Worm (Caenorhabditis elegans) whole organism, L2 larva: ENCODE results near the gene bgnt-1.1.

ENCODE experiments used
- C34F6.9 ChIP-seq: fragments of 150-350 bp; optimal IDR thresholded peaks from 2 replicates; lab custom pipeline; 2014; ENCODE audit warnings: missing biosample characterization, missing genetic modification characterization
- F13H6.1 ChIP-seq: sonication (generic microtip); optimal IDR thresholded peaks from 2 replicates; lab custom pipeline; 2016; ENCODE audit warnings: missing genetic modification characterization, missing compliant biosample characterization
- R02D3.7 ChIP-seq: fragments of 150-350 bp; optimal IDR thresholded peaks from 2 replicates; lab custom pipeline; 2014; ENCODE audit warnings: missing biosample characterization, missing genetic modification characterization
- Y55F3AM.14 ChIP-seq: fragments of 200-800 bp; sonication (Bioruptor generic); optimal IDR thresholded peaks from 2 replicates; lab custom pipeline; 2018; ENCODE audit warnings: mild to moderate bottlenecking, missing genetic modification characterization, missing compliant biosample characterization
- ZK546.5 ChIP-seq: sonication (generic microtip); optimal IDR thresholded peaks from 2 replicates; lab custom pipeline; 2017; ENCODE audit warnings: missing biosample characterization, missing genetic modification characterization
- aly-2 ChIP-seq: fragments of 150-350 bp; optimal IDR thresholded peaks from 2 replicates; lab custom pipeline; 2014; ENCODE audit warnings: missing biosample characterization, missing genetic modification characterization
- ama-1 ChIP-seq: fragments of 150-350 bp; optimal IDR thresholded peaks from 2 replicates; lab custom pipeline; 2018; ENCODE audit warnings: inconsistent platforms
- blmp-1 ChIP-seq: sonication (generic microtip); optimal IDR thresholded peaks from 2 replicates; lab custom pipeline; 2017; ENCODE audit warnings: missing genetic modification characterization, mild to moderate bottlenecking, missing compliant biosample characterization, antibody characterized with exemption, moderate library complexity; ENCODE audit not compliant: insufficient read depth
- ceh-16 ChIP-seq: fragments of 150-350 bp; optimal IDR thresholded peaks from 2 replicates; lab custom pipeline; 2014; ENCODE audit warnings: missing biosample characterization, missing genetic modification characterization
- ceh-82 ChIP-seq: fragments of 150-350 bp; optimal IDR thresholded peaks from 2 replicates; lab custom pipeline; 2014; ENCODE audit warnings: missing biosample characterization, missing genetic modification characterization
- crh-2 ChIP-seq: sonication (generic microtip); optimal IDR thresholded peaks from 2 replicates; lab custom pipeline; 2017; ENCODE audit warnings: missing biosample characterization, missing genetic modification characterization
- dmd-4 ChIP-seq: sonication (generic microtip); optimal IDR thresholded peaks from 2 replicates; lab custom pipeline; 2017; ENCODE audit warnings: missing biosample characterization, missing genetic modification characterization
- egl-27 ChIP-seq: sonication (generic microtip); optimal IDR thresholded peaks from 3 replicates; lab custom pipeline; 2017; ENCODE audit warnings: missing biosample characterization, missing genetic modification reagents, missing genetic modification characterization
- elt-3 ChIP-seq: sonication (generic microtip); optimal IDR thresholded peaks from 2 replicates; lab custom pipeline; 2017; ENCODE audit warnings: missing biosample characterization, missing genetic modification characterization
- fos-1 ChIP-seq: fragments of 150-350 bp; optimal IDR thresholded peaks from 2 replicates; lab custom pipeline; 2014; ENCODE audit warnings: missing biosample characterization, missing genetic modification characterization
- gmeb-1 ChIP-seq: fragments of 150-350 bp; optimal IDR thresholded peaks from 2 replicates; lab custom pipeline; 2014; ENCODE audit warnings: missing biosample characterization, missing genetic modification characterization
- lin-11 ChIP-seq: fragments of 150-350 bp; sonication (generic microtip); optimal IDR thresholded peaks from 2 replicates; lab custom pipeline; 2014; ENCODE audit warnings: missing biosample characterization, missing genetic modification characterization, inconsistent platforms, mixed read lengths
- lin-13 ChIP-seq: fragments of 150-350 bp; optimal IDR thresholded peaks from 2 replicates; lab custom pipeline; 2014; ENCODE audit warnings: missing biosample characterization, missing genetic modification reagents, missing genetic modification characterization
- lsy-2 ChIP-seq, 2 experiments: fragments of 150-350 bp in 1 of 2; sonication (generic microtip) in 1 of 2; optimal IDR thresholded peaks; 2 replicates each; lab custom pipeline; 2014 to 2017; ENCODE audit warnings: missing biosample characterization in 2 of 2, missing genetic modification characterization in 2 of 2
- mab-5 ChIP-seq: fragments of 150-350 bp; optimal IDR thresholded peaks from 2 replicates; lab custom pipeline; 2014; ENCODE audit warnings: missing biosample characterization, missing genetic modification characterization
- mdl-1 ChIP-seq, 2 experiments: fragments of 150-350 bp in 1 of 2; sonication (generic microtip) in 1 of 2; optimal IDR thresholded peaks; 2 replicates each; lab custom pipeline; 2017; ENCODE audit warnings: missing biosample characterization in 2 of 2, missing genetic modification characterization in 2 of 2
- nhr-10 ChIP-seq: sonication (generic microtip); optimal IDR thresholded peaks from 2 replicates; lab custom pipeline; 2017; ENCODE audit warnings: missing biosample characterization, missing genetic modification characterization
- nhr-12 ChIP-seq: fragments of 150-350 bp; optimal IDR thresholded peaks from 2 replicates; lab custom pipeline; 2014; ENCODE audit warnings: missing biosample characterization, missing genetic modification characterization
- nhr-129 ChIP-seq: fragments of 150-350 bp; optimal IDR thresholded peaks from 2 replicates; lab custom pipeline; 2014; ENCODE audit warnings: missing biosample characterization, missing genetic modification characterization
- nhr-21 ChIP-seq: fragments of 150-350 bp; optimal IDR thresholded peaks from 2 replicates; lab custom pipeline; 2014; ENCODE audit warnings: missing biosample characterization, missing genetic modification characterization
- nhr-23 ChIP-seq: fragments of 150-350 bp; optimal IDR thresholded peaks from 2 replicates; lab custom pipeline; 2014; ENCODE audit warnings: missing biosample characterization, missing genetic modification reagents, missing genetic modification characterization
- nhr-25 ChIP-seq: fragments of 150-350 bp; sonication (generic microtip); optimal IDR thresholded peaks from 3 replicates; lab custom pipeline; 2014; ENCODE audit warnings: missing biosample characterization, missing genetic modification characterization
- nhr-77 ChIP-seq: fragments of 150-350 bp; optimal IDR thresholded peaks from 2 replicates; lab custom pipeline; 2014; ENCODE audit warnings: missing biosample characterization, missing genetic modification characterization
- peb-1 ChIP-seq: fragments of 150-350 bp; optimal IDR thresholded peaks from 2 replicates; lab custom pipeline; 2014; ENCODE audit warnings: missing biosample characterization, missing genetic modification characterization
- sem-4 ChIP-seq: fragments of 150-350 bp; optimal IDR thresholded peaks from 2 replicates; lab custom pipeline; 2014; ENCODE audit warnings: missing biosample characterization, missing genetic modification reagents, missing genetic modification characterization
- skn-1 ChIP-seq: sonication (generic microtip); optimal IDR thresholded peaks from 2 replicates; lab custom pipeline; 2017; ENCODE audit warnings: missing biosample characterization, missing genetic modification characterization
- sma-3 ChIP-seq: sonication (generic microtip); optimal IDR thresholded peaks from 2 replicates; lab custom pipeline; 2016; ENCODE audit warnings: missing genetic modification reagents, missing genetic modification characterization, missing compliant biosample characterization
- sma-9 ChIP-seq, 2 experiments: fragments of 150-350 bp in 1 of 2; sonication (generic microtip) in 1 of 2; optimal IDR thresholded peaks; 2 replicates each; lab custom pipeline; 2014 to 2016; ENCODE audit warnings: missing genetic modification characterization in 2 of 2, mild to moderate bottlenecking in 1 of 2, missing biosample characterization in 1 of 2, missing compliant biosample characterization in 1 of 2, missing genetic modification reagents in 1 of 2, moderate library complexity in 1 of 2
- snpc-4 ChIP-seq: fragments of 150-350 bp; optimal IDR thresholded peaks from 2 replicates; lab custom pipeline; 2014; ENCODE audit warnings: missing biosample characterization, missing genetic modification characterization
- unc-55 ChIP-seq: fragments of 150-350 bp; sonication (generic microtip); optimal IDR thresholded peaks from 3 replicates; lab custom pipeline; 2014; ENCODE audit warnings: missing biosample characterization, missing genetic modification reagents, missing genetic modification characterization
- unc-62 ChIP-seq: fragments of 150-350 bp; optimal IDR thresholded peaks from 2 replicates; lab custom pipeline; 2014; ENCODE audit warnings: missing biosample characterization, missing genetic modification reagents, missing genetic modification characterization
- ztf-1 ChIP-seq: fragments of 200-800 bp; sonication (Bioruptor generic); conservative IDR thresholded peaks from 2 replicates; pipeline ENCODE4 v1.3.6; 2022; ENCODE audit warnings: missing genetic modification characterization, missing compliant biosample characterization
- ztf-11 ChIP-seq: sonication (generic microtip); optimal IDR thresholded peaks from 2 replicates; lab custom pipeline; 2017; ENCODE audit warnings: missing biosample characterization, missing genetic modification characterization

The bgnt-1.1 gene

ce11 chrIV:10436401-10436800, 36.2 kb upstream of the bgnt-1.1 start, which contains the start of gene ins-1:
ins-1 (plus strand) TSS chrIV:10436701.
- TF ChIP-seq ama-1 (lab: Kevin White, UChicago) (no peak), ceh-82 (tag; lab: Kevin White, UChicago) (no peak), nhr-23 (tag; lab: Kevin White, UChicago) (no peak), unc-55 (GFP tag; lab: Kevin White, UChicago) (no peak), ztf-11 (tag; lab: Kevin White, UChicago) (no peak), ZK546.5 (no peak), egl-27 (tag; lab: Kevin White, UChicago) (no peak), blmp-1 (tag; lab: Kevin White, UChicago) (no peak), nhr-25 (no peak), sem-4 (no peak), mdl-1 (tag; optimal IDR thresholded peaks at IDR 0.05; lab: Kevin White, UChicago) (no peak), nhr-10 (tag; lab: Kevin White, UChicago) (no peak), peb-1 (no peak), elt-3 (tag; lab: Kevin White, UChicago) (no peak)

- TF ChIP-seq lin-13 (GFP tag; lab: Kevin White, UChicago) = no peak
- no peak for TF ChIP-seq ztf-11 (tag; lab: Kevin White, UChicago)
- no peak for TF ChIP-seq blmp-1 (tag; lab: Kevin White, UChicago)
- TF ChIP-seq ztf-1 = no peak
- TF ChIP-seq lin-11 (tag; lab: Kevin White, UChicago) = no peak
- no peak for TF ChIP-seq skn-1 (tag; lab: Kevin White, UChicago)
- no peak for TF ChIP-seq nhr-129
- no peak for TF ChIP-seq ceh-82 (tag; lab: Kevin White, UChicago)
- TF ChIP-seq mab-5 (tag; lab: Kevin White, UChicago) = no peak
- no peak for TF ChIP-seq egl-27 (tag; lab: Kevin White, UChicago)
- TF ChIP-seq unc-55 (GFP tag; lab: Kevin White, UChicago) = no peak
- no peak for TF ChIP-seq sem-4
- TF ChIP-seq sma-3 = no peak
- TF ChIP-seq aly-2 (tag; lab: Kevin White, UChicago) = no peak
- no peak for TF ChIP-seq nhr-25
- no peak for TF ChIP-seq nhr-21 (tag; lab: Kevin White, UChicago)
- no peak for TF ChIP-seq lsy-2 (tag; optimal IDR thresholded peaks at IDR 0.05; lab: Kevin White, UChicago)
- TF ChIP-seq snpc-4 (tag; lab: Kevin White, UChicago) = no peak
- TF ChIP-seq, all 48 proteins: peak for 0
Observed at ce11 chrIV:10437114-10437513, 35.5 kb upstream of the bgnt-1.1 start.

ce11 chrIV:10438901-10439300, 33.7 kb upstream of the bgnt-1.1 start, which contains the start of gene F13B12.3:
F13B12.3 (plus strand) TSS chrIV:10439123.
- TF ChIP-seq lsy-2 (tag; optimal IDR thresholded peaks at IDR 0.05; lab: Kevin White, UChicago) (no peak), crh-2 (peak; percentile 25), mab-5 (tag; lab: Kevin White, UChicago) (no peak), nhr-21 (tag; lab: Kevin White, UChicago) (no peak), sma-9 (GFP tag; optimal IDR thresholded peaks at IDR 0.05; lab: Kevin White, UChicago) (peak; percentile 40), sma-9 (tag; optimal IDR thresholded peaks at IDR 0.05; lab: Kevin White, UChicago) (no peak), fos-1 (tag; lab: Kevin White, UChicago) (peak; percentile 73), F13H6.1 (tag; lab: Kevin White, UChicago) (no peak), gmeb-1 (peak; percentile 11)

ce11 chrIV:10442904-10443303, 29.7 kb upstream of the bgnt-1.1 start:
- TF ChIP-seq peb-1 = no peak
- no peak for TF ChIP-seq nhr-129
- TF ChIP-seq blmp-1 (tag; lab: Kevin White, UChicago) = no peak
- no peak for TF ChIP-seq ama-1 (lab: Kevin White, UChicago)
- no peak for TF ChIP-seq fos-1 (tag; lab: Kevin White, UChicago)
- TF ChIP-seq C34F6.9 (tag; lab: Kevin White, UChicago) = no peak

ce11 chrIV:10443510-10443909, 29.1 kb upstream of the bgnt-1.1 start, which contains the start of gene F13B12.7:
F13B12.7 (plus strand) TSS chrIV:10443810.
- TF ChIP-seq sma-3 = no peak
- no peak for TF ChIP-seq sma-9 (GFP tag; optimal IDR thresholded peaks at IDR 0.05; lab: Kevin White, UChicago)
- TF ChIP-seq sma-9 (tag; optimal IDR thresholded peaks at IDR 0.05; lab: Kevin White, UChicago) = no peak

- no peak for TF ChIP-seq ztf-1
- TF ChIP-seq nhr-77 (tag; lab: Kevin White, UChicago) = no peak
- no peak for TF ChIP-seq unc-62 (GFP tag; lab: Kevin White, UChicago)
- TF ChIP-seq ZK546.5 = no peak
- TF ChIP-seq Y55F3AM.14 = no peak
- TF ChIP-seq mdl-1 (tag; optimal IDR thresholded peaks at IDR 0.05; lab: Kevin White, UChicago) = no peak
- no peak for TF ChIP-seq dmd-4 (tag; lab: Kevin White, UChicago)
- no peak for TF ChIP-seq nhr-12 (tag; lab: Kevin White, UChicago)
- TF ChIP-seq R02D3.7 = no peak
- no peak for TF ChIP-seq ceh-16 (tag; lab: Kevin White, UChicago)
- no peak for TF ChIP-seq nhr-25
- TF ChIP-seq, all 48 proteins: peak for 0
Observed at ce11 chrIV:10449799-10450198, 22.8 kb upstream of the bgnt-1.1 start, which contains the start of gene F13B12.4. F13B12.4 (minus strand) TSS chrIV:10449899.
